Fruit fly (Drosophila melanogaster) whole organism, embryonic: ENCODE measurements around the gene CG42852.

Experiments
- Abd-B ChIP-seq: fragments of 200-800 bp; sonication (Bioruptor generic); optimal IDR thresholded peaks from 2 replicates; lab custom pipeline; 2018; ENCODE audit warnings: missing biosample characterization, mild to moderate bottlenecking, missing genetic modification characterization, moderate library complexity
- Atf-2 ChIP-seq: fragments of 200-800 bp; sonication (Bioruptor generic); optimal IDR thresholded peaks from 2 replicates; lab custom pipeline; 2016; ENCODE audit warnings: missing biosample characterization, missing genetic modification characterization
- C15 ChIP-seq: fragments of 200-800 bp; sonication (Bioruptor generic); IDR thresholded peaks from 3 replicates; pipeline ENCODE4 v1.3.6; 2022; ENCODE audit warnings: missing biosample characterization, missing genetic modification characterization
- CG10543 ChIP-seq: fragments of 200-800 bp; sonication (Bioruptor generic); optimal IDR thresholded peaks from 3 replicates; lab custom pipeline; 2017; ENCODE audit warnings: missing biosample characterization, mild to moderate bottlenecking, missing genetic modification characterization, moderate library complexity
- CG13775 ChIP-seq: fragments of 200-800 bp; sonication (Bioruptor generic); optimal IDR thresholded peaks from 3 replicates; lab custom pipeline; 2017; ENCODE audit warnings: missing biosample characterization, mild to moderate bottlenecking, missing genetic modification characterization
- CG14667 ChIP-seq: fragments of 200-800 bp; sonication (Bioruptor generic); IDR thresholded peaks from 2 replicates; pipeline ENCODE4 v1.3.6; 2022; ENCODE audit warnings: missing biosample characterization, missing genetic modification characterization
- CG15073 ChIP-seq: fragments of 200-800 bp; sonication (Bioruptor generic); optimal IDR thresholded peaks from 2 replicates; lab custom pipeline; 2016; ENCODE audit warnings: missing biosample characterization, missing genetic modification characterization
- CG18011 ChIP-seq: fragments of 200-800 bp; sonication (Bioruptor generic); optimal IDR thresholded peaks from 2 replicates; lab custom pipeline; 2017; ENCODE audit warnings: missing biosample characterization, missing genetic modification characterization, mild to moderate bottlenecking, moderate library complexity, missing genotype
- CG1832 ChIP-seq: fragments of 200-800 bp; sonication (Bioruptor generic); optimal IDR thresholded peaks from 2 replicates; lab custom pipeline; 2017; ENCODE audit warnings: missing biosample characterization, mild to moderate bottlenecking, missing genetic modification characterization, inconsistent platforms
- CG18764 ChIP-seq: fragments of 200-800 bp; sonication (Bioruptor generic); optimal IDR thresholded peaks from 3 replicates; lab custom pipeline; 2016; ENCODE audit warnings: missing biosample characterization, missing genetic modification characterization
- CG31224 ChIP-seq: fragments of 200-800 bp; sonication (Bioruptor generic); IDR thresholded peaks from 2 replicates; pipeline ENCODE4 v1.3.6; 2022; ENCODE audit warnings: missing biosample characterization, missing genetic modification characterization
- CG31441 ChIP-seq: fragments of 200-800 bp; sonication (Bioruptor generic); IDR thresholded peaks from 2 replicates; pipeline ENCODE4 v1.3.6; 2022; ENCODE audit warnings: missing biosample characterization, missing genetic modification characterization
- CG3407 ChIP-seq: fragments of 200-800 bp; sonication (Bioruptor generic); optimal IDR thresholded peaks from 2 replicates; lab custom pipeline; 2018; ENCODE audit warnings: missing biosample characterization, mild to moderate bottlenecking, missing genetic modification characterization
- CG4707 ChIP-seq: fragments of 200-800 bp; sonication (Bioruptor generic); optimal IDR thresholded peaks from 2 replicates; lab custom pipeline; 2018; ENCODE audit warnings: missing biosample characterization, mild to moderate bottlenecking, missing genetic modification characterization, moderate library complexity
- CG4854 ChIP-seq: fragments of 200-800 bp; sonication (Bioruptor generic); optimal IDR thresholded peaks from 2 replicates; lab custom pipeline; 2016; ENCODE audit warnings: missing biosample characterization, missing genetic modification characterization, inconsistent platforms
- CG8281 ChIP-seq: fragments of 200-800 bp; sonication (Bioruptor generic); optimal IDR thresholded peaks from 2 replicates; lab custom pipeline; 2018; ENCODE audit warnings: missing biosample characterization, mild to moderate bottlenecking, missing genetic modification characterization, moderate library complexity
- CG9817 ChIP-seq: fragments of 200-800 bp; sonication (Bioruptor generic); optimal IDR thresholded peaks from 2 replicates; lab custom pipeline; 2018; ENCODE audit warnings: missing biosample characterization, mild to moderate bottlenecking, missing genetic modification characterization, moderate library complexity
- CkIIα-i1 ChIP-seq: fragments of 200-800 bp; sonication (Bioruptor generic); IDR thresholded peaks from 2 replicates; pipeline ENCODE4 v1.3.6; 2022; ENCODE audit warnings: missing biosample characterization, missing genetic modification characterization
- CoRest ChIP-seq: fragments of 200-800 bp; sonication (Bioruptor generic); optimal IDR thresholded peaks from 3 replicates; lab custom pipeline; 2018; ENCODE audit warnings: missing biosample characterization, mild to moderate bottlenecking, missing genetic modification characterization, moderate library complexity
- D19B ChIP-seq: fragments of 200-800 bp; sonication (Bioruptor generic); optimal IDR thresholded peaks from 2 replicates; lab custom pipeline; 2017; ENCODE audit warnings: missing biosample characterization, mild to moderate bottlenecking, missing genetic modification characterization
- Dip3 ChIP-seq: fragments of 200-800 bp; sonication (Bioruptor generic); optimal IDR thresholded peaks from 3 replicates; lab custom pipeline; 2016; ENCODE audit warnings: missing biosample characterization, missing genetic modification characterization
- Drgx ChIP-seq: fragments of 200-800 bp; sonication (Bioruptor generic); IDR thresholded peaks from 2 replicates; pipeline ENCODE4 v1.3.6; 2022; ENCODE audit warnings: missing biosample characterization, missing genetic modification characterization
- Ets65A ChIP-seq: fragments of 200-800 bp; sonication (Bioruptor generic); peaks from one replicate; lab custom pipeline; 2016; ENCODE audit warnings: missing biosample characterization, missing genetic modification characterization
- Gsc ChIP-seq: fragments of 200-800 bp; sonication (Bioruptor generic); IDR thresholded peaks from 2 replicates; pipeline ENCODE4 v1.3.6; 2022; ENCODE audit warnings: missing biosample characterization, missing genetic modification characterization
- H15 ChIP-seq: fragments of 200-800 bp; sonication (Bioruptor generic); IDR thresholded peaks from 3 replicates; pipeline ENCODE4 v1.3.6; 2022; ENCODE audit warnings: missing biosample characterization, missing genetic modification characterization
- Hand ChIP-seq: fragments of 200-800 bp; sonication (Bioruptor generic); optimal IDR thresholded peaks from 2 replicates; lab custom pipeline; 2017; ENCODE audit warnings: mild to moderate bottlenecking, missing biosample characterization, missing genetic modification reagents, missing genetic modification characterization
- Myb ChIP-seq: fragments of 200-800 bp; sonication (Bioruptor generic); optimal IDR thresholded peaks from 2 replicates; lab custom pipeline; 2016; ENCODE audit warnings: missing biosample characterization, missing genetic modification characterization
- NC2β ChIP-seq: fragments of 200-800 bp; sonication (Bioruptor generic); optimal IDR thresholded peaks from 2 replicates; lab custom pipeline; 2016; ENCODE audit warnings: missing biosample characterization, missing genetic modification characterization
- NFAT ChIP-seq: fragments of 200-800 bp; sonication (Bioruptor generic); IDR thresholded peaks from 2 replicates; pipeline ENCODE4 v1.3.6; 2022; ENCODE audit warnings: missing biosample characterization, missing genetic modification characterization
- Nf-YC ChIP-seq: fragments of 200-800 bp; optimal IDR thresholded peaks from 3 replicates; lab custom pipeline; 2019; ENCODE audit warnings: missing biosample characterization, mild to moderate bottlenecking, missing genetic modification characterization, moderate library complexity
- Six4 ChIP-seq: fragments of 200-800 bp; sonication (Bioruptor generic); optimal IDR thresholded peaks from 2 replicates; lab custom pipeline; 2016; ENCODE audit warnings: missing biosample characterization, missing genetic modification characterization
- YL-1 ChIP-seq: fragments of 200-800 bp; sonication (Bioruptor generic); optimal IDR thresholded peaks from 3 replicates; lab custom pipeline; 2017; ENCODE audit warnings: missing biosample characterization, mild to moderate bottlenecking, missing genetic modification characterization
- caup ChIP-seq: fragments of 200-800 bp; sonication (Bioruptor generic); optimal IDR thresholded peaks from 3 replicates; lab custom pipeline; 2017; ENCODE audit warnings: missing biosample characterization, mild to moderate bottlenecking, missing genetic modification characterization, moderate library complexity; ENCODE audit not compliant: severe bottlenecking
- da ChIP-seq: fragments of 200-800 bp; sonication (Bioruptor generic); optimal IDR thresholded peaks from 2 replicates; lab custom pipeline; 2016; ENCODE audit warnings: missing biosample characterization, missing genetic modification characterization
- emc ChIP-seq: fragments of 200-800 bp; sonication (Bioruptor generic); optimal IDR thresholded peaks from 2 replicates; lab custom pipeline; 2016; ENCODE audit warnings: missing biosample characterization, missing genetic modification characterization
- esg ChIP-seq: fragments of 200-800 bp; sonication (Bioruptor generic); conservative IDR thresholded peaks from 2 replicates; pipeline ENCODE4 v1.3.6; 2022; ENCODE audit warnings: missing biosample characterization, missing genetic modification characterization
- exex ChIP-seq: fragments of 200-800 bp; sonication (Bioruptor generic); optimal IDR thresholded peaks from 4 replicates; lab custom pipeline; 2018; ENCODE audit warnings: missing biosample characterization, mild to moderate bottlenecking, missing genetic modification characterization, moderate library complexity
- eyg ChIP-seq: fragments of 200-800 bp; sonication (Bioruptor generic); optimal IDR thresholded peaks from 3 replicates; lab custom pipeline; 2016; ENCODE audit warnings: missing biosample characterization, missing genetic modification characterization
- fd96Cb ChIP-seq: fragments of 200-800 bp; sonication (Bioruptor generic); optimal IDR thresholded peaks from 2 replicates; lab custom pipeline; 2018; ENCODE audit warnings: missing biosample characterization, mild to moderate bottlenecking, missing genetic modification characterization, moderate library complexity
- gt ChIP-seq: fragments of 200-800 bp; sonication (Bioruptor generic); IDR thresholded peaks from 2 replicates; pipeline ENCODE4 v1.3.6; 2022; ENCODE audit warnings: missing biosample characterization, missing genetic modification characterization
- h ChIP-seq: fragments of >200 bp; optimal IDR thresholded peaks from 2 replicates; lab custom pipeline; 2017
- her ChIP-seq: fragments of 200-800 bp; sonication (Bioruptor generic); optimal IDR thresholded peaks from 2 replicates; lab custom pipeline; 2016; ENCODE audit warnings: missing biosample characterization, missing genetic modification characterization
- nom ChIP-seq: fragments of 200-800 bp; sonication (Bioruptor generic); optimal IDR thresholded peaks from 2 replicates; lab custom pipeline; 2017; ENCODE audit warnings: missing biosample characterization, missing genetic modification characterization, mild to moderate bottlenecking, moderate library complexity, missing genetic modification reagents
- prd ChIP-seq, 3 experiments: fragments of >200 bp in 2 of 3; fragments of 200-800 bp in 1 of 3; sonication (Bioruptor generic) in 1 of 3; optimal IDR thresholded peaks in 2 of 3; IDR thresholded peaks in 1 of 3; 2 replicates in 2 of 3; 3 replicates in 1 of 3; pipeline versions ENCODE4 v1.3.6 to Lab custom; 2017 to 2022; ENCODE audit warnings: missing biosample characterization in 1 of 3, missing genetic modification characterization in 1 of 3
- pzg ChIP-seq: fragments of 200-800 bp; sonication (Bioruptor generic); optimal IDR thresholded peaks from 3 replicates; lab custom pipeline; 2018; ENCODE audit warnings: missing biosample characterization, mild to moderate bottlenecking, missing genetic modification characterization, moderate library complexity
- repo ChIP-seq: fragments of 200-800 bp; sonication (Bioruptor generic); optimal IDR thresholded peaks from 2 replicates; lab custom pipeline; 2016; ENCODE audit warnings: missing biosample characterization, missing genetic modification characterization
- row ChIP-seq: fragments of 200-800 bp; sonication (Bioruptor generic); IDR thresholded peaks from 3 replicates; pipeline ENCODE4 v1.3.6; 2022; ENCODE audit warnings: missing biosample characterization, missing genetic modification characterization
- stc ChIP-seq: fragments of 200-800 bp; sonication (Bioruptor generic); IDR thresholded peaks from 2 replicates; pipeline ENCODE4 v1.3.6; 2022; ENCODE audit warnings: missing biosample characterization, missing genetic modification characterization
- usp ChIP-seq: fragments of >200 bp; optimal IDR thresholded peaks from 2 replicates; lab custom pipeline; 2017; ENCODE audit warnings: missing biosample characterization, missing genetic modification characterization
- wdn ChIP-seq: fragments of 200-800 bp; sonication (Bioruptor generic); IDR thresholded peaks from 2 replicates; pipeline ENCODE4 v1.3.6; 2022; ENCODE audit warnings: missing biosample characterization, missing genetic modification characterization

Gene CG42852

dm6 chr3L:16711430-16712228 is 43.7 kb upstream of the CG42852 start, which contains the start of the genes CG43954, Lasp and Dab (continued):
- no peak for TF ChIP-seq CG9817 (tag; lab: Kevin White, UChicago)
- TF ChIP-seq CG18011: no peak
- peak; percentile 51 for TF ChIP-seq exex
- no peak for TF ChIP-seq emc (GFP tag; lab: Kevin White, UChicago)
- peak; percentile 22; the same call in 1 of the 3 replicates for TF ChIP-seq row
- peak; percentile 56 for TF ChIP-seq nom (GFP tag; lab: Kevin White, UChicago)
- no peak for TF ChIP-seq CG8281 (tag; lab: Kevin White, UChicago)
- TF ChIP-seq usp: no peak
- no peak for TF ChIP-seq Drgx (GFP tag; lab: Robert Waterston, UW)
- no peak for TF ChIP-seq C15
- no peak for TF ChIP-seq wdn (GFP tag; lab: Robert Waterston, UW)
- TF ChIP-seq CG3407 (GFP tag; lab: Kevin White, UChicago): no peak
- no peak for TF ChIP-seq Dip3 (GFP tag; lab: Kevin White, UChicago)
- no peak for TF ChIP-seq CG13775 (GFP tag; lab: Kevin White, UChicago)
- no peak for TF ChIP-seq da (GFP tag; lab: Kevin White, UChicago)
- TF ChIP-seq CoRest (tag; lab: Kevin White, UChicago): peak; percentile 21
- peak; percentile 40 for TF ChIP-seq YL-1 (GFP tag; lab: Kevin White, UChicago)
- TF ChIP-seq CkIIα-i1 (GFP tag; lab: Robert Waterston, UW): no peak
- TF ChIP-seq CG14667: no peak
- TF ChIP-seq esg: no peak
- TF ChIP-seq Atf-2 (GFP tag; lab: Kevin White, UChicago): no peak
- no peak for TF ChIP-seq prd (optimal IDR thresholded peaks at IDR 0.05; lab: Kevin White, UChicago)
- TF ChIP-seq prd (GFP tag; IDR thresholded peaks at IDR 0.05; lab: Robert Waterston, UW): no peak
- no peak for TF ChIP-seq CG1832 (GFP tag; lab: Kevin White, UChicago)
- TF ChIP-seq repo (GFP tag; lab: Kevin White, UChicago): peak; percentile 15
- no peak for TF ChIP-seq H15
- no peak for TF ChIP-seq h (lab: Kevin White, UChicago)
- no peak for TF ChIP-seq CG15073 (GFP tag; lab: Kevin White, UChicago)
- TF ChIP-seq her (GFP tag; lab: Kevin White, UChicago): peak; percentile 98
- TF ChIP-seq CG31224 (GFP tag; lab: Robert Waterston, UW): no peak
- TF ChIP-seq CG18764 (GFP tag; lab: Kevin White, UChicago): no peak
- peak; percentile 95 for TF ChIP-seq Myb (GFP tag; lab: Kevin White, UChicago)
- no peak for TF ChIP-seq Abd-B
- no peak for TF ChIP-seq gt (GFP tag; lab: Robert Waterston, UW)
- no peak for TF ChIP-seq D19B
- peak; percentile 86 for TF ChIP-seq pzg (GFP tag; lab: Kevin White, UChicago)
- peak; percentile 5 for TF ChIP-seq Six4 (GFP tag; lab: Kevin White, UChicago)
- no peak for TF ChIP-seq Ets65A (GFP tag; lab: Kevin White, UChicago)
- peak; percentile 49; the same call in 1 of the 2 replicates for TF ChIP-seq CG31441 (GFP tag; lab: Robert Waterston, UW)
- peak; percentile 24 for TF ChIP-seq caup (GFP tag; lab: Kevin White, UChicago)
- TF ChIP-seq fd96Cb (tag; lab: Kevin White, UChicago): no peak
- peak; percentile 42 for TF ChIP-seq CG4707 (GFP tag; lab: Kevin White, UChicago)
- TF ChIP-seq CG10543 (GFP tag; lab: Kevin White, UChicago): peak; percentile 60
- TF ChIP-seq eyg (GFP tag; lab: Kevin White, UChicago): no peak
- TF ChIP-seq NC2β: no peak
- peak; percentile 60 for TF ChIP-seq stc (GFP tag; lab: Robert Waterston, UW)
- TF ChIP-seq NFAT (GFP tag; lab: Robert Waterston, UW): peak; percentile 82
- no peak for TF ChIP-seq Hand
- peak; percentile 8 for TF ChIP-seq Nf-YC (tag; lab: Kevin White, UChicago)
- no peak for TF ChIP-seq Gsc (GFP tag; lab: Robert Waterston, UW)
- TF ChIP-seq CG4854: no peak
